Worm (Caenorhabditis elegans): Measurements from ENCODE around the gene nlp-36.

DNA sequence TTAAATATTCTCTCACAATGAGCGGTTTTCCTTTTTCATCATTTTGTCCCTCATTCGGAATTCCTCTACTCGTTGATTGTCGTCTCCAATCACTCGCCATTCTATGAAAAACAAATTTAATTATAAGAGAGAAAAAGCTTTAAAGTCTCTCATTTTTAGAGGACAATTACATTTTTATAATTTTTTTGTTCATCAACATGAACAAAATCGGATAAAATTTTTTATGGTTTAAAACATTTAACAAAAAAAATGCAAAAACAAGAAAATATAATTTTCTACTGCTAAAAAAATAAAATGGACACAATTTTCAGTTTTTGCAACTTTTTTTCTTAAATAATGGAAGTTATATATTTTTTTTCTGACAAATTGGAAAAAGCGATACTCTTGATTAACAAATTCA is 27.6 kb downstream of the nlp-36 start, which contains the start of gene F55H2.7:
- TF ChIP-seq W03F9.2 (tag; optimal IDR thresholded peaks at IDR 0.05) (no peak), him-1 (tag; optimal IDR thresholded peaks at IDR 0.05) (no peak), dao-5 (tag; optimal IDR thresholded peaks at IDR 0.05) (no peak)

All from whole organism, L4/young adult.